Worm (Caenorhabditis elegans) whole organism, late embryonic: ENCODE measurements around the gene ZK666.15.

Experiments
- ceh-9 ChIP-seq: sonication (generic microtip); optimal IDR thresholded peaks from 2 replicates; lab custom pipeline; 2016; ENCODE audit warnings: mild to moderate bottlenecking, missing genetic modification characterization, inconsistent platforms, missing compliant biosample characterization
- fkh-10 ChIP-seq: fragments of 150-350 bp; optimal IDR thresholded peaks from 2 replicates; lab custom pipeline; 2014; ENCODE audit warnings: missing biosample characterization, missing genetic modification reagents, missing genetic modification characterization
- hlh-30 ChIP-seq: sonication (generic microtip); optimal IDR thresholded peaks from 2 replicates; lab custom pipeline; 2017; ENCODE audit warnings: antibody characterized with exemption, missing genetic modification characterization, missing compliant biosample characterization; ENCODE audit not compliant: insufficient read depth
- hlh-6 ChIP-seq: sonication (generic microtip); optimal IDR thresholded peaks from 2 replicates; lab custom pipeline; 2016; ENCODE audit warnings: missing genotype, missing genetic modification characterization, missing compliant biosample characterization
- nhr-11 ChIP-seq: fragments of 150-350 bp; optimal IDR thresholded peaks from 2 replicates; lab custom pipeline; 2014; ENCODE audit warnings: missing biosample characterization, missing genetic modification characterization
- pag-3 ChIP-seq: sonication (generic microtip); optimal IDR thresholded peaks from 2 replicates; lab custom pipeline; 2016; ENCODE audit warnings: missing compliant biosample characterization, missing genetic modification characterization, borderline replicate concordance
- pha-4 ChIP-seq: fragments of 150-350 bp; optimal IDR thresholded peaks from 2 replicates; lab custom pipeline; 2018; ENCODE audit warnings: missing biosample characterization, missing genetic modification reagents, missing genetic modification characterization
- pqm-1 ChIP-seq: sonication (generic microtip); optimal IDR thresholded peaks from 2 replicates; lab custom pipeline; 2016; ENCODE audit warnings: missing genetic modification characterization, missing compliant biosample characterization
- ztf-16 ChIP-seq: sonication (generic microtip); optimal IDR thresholded peaks from 2 replicates; lab custom pipeline; 2017; ENCODE audit warnings: missing genetic modification characterization, missing compliant biosample characterization

- TF ChIP-seq fkh-10 (GFP tag; lab: Kevin White, UChicago) (no peak), pag-3 (tag; lab: Kevin White, UChicago) (no peak), pha-4 (tag; lab: Kevin White, UChicago) (no peak), pqm-1 (tag; lab: Kevin White, UChicago) (no peak), hlh-6 (tag; lab: Kevin White, UChicago) (no peak), nhr-11 (tag; lab: Kevin White, UChicago) (no peak), ztf-16 (no peak), hlh-30 (no peak), ceh-9 (no peak)
Measured at ce11 chrII:10447348-10448316, 39.2 kb upstream of the ZK666.15 start, which contains the start of gene ZK673.2.
